Worm (Caenorhabditis elegans): ENCODE results near the gene ZK402.5.
"Not testable (repeated sequence)": the region's sequence is repeated elsewhere in the genome, so short reads cannot be mapped to it uniquely, and the experiment has no call there.

The ZK402.5 gene

ce11 chrX:1441602-1442183, 40.5 kb upstream of the ZK402.5 start:
- no peak for TF ChIP-seq egl-27 (tag; optimal IDR thresholded peaks at IDR 0.05)
- TF ChIP-seq aha-1 (tag) = peak; percentile 15
- TF ChIP-seq set-16 (GFP tag; IDR thresholded peaks at IDR 0.05) = peak; percentile 93

- TF ChIP-seq nhr-77 (tag; optimal IDR thresholded peaks at IDR 0.05) = no peak
- TF ChIP-seq nhr-11 (tag; optimal IDR thresholded peaks at IDR 0.05) = no peak
- peak; percentile 24 for TF ChIP-seq aha-1 (tag)
Observed at ce11 chrX:1440161-1440560, 39.0 kb upstream of the ZK402.5 start, which contains the start of gene sedl-1. sedl-1 (minus strand) TSS chrX:1440261.

- TF ChIP-seq unc-130 (GFP tag; optimal IDR thresholded peaks at IDR 0.05) = no peak
- TF ChIP-seq F26F4.8 (GFP tag; conservative IDR thresholded peaks at IDR 0.05) = no peak
- 0 out of 2 replicates have a peak, but pooled peaks have one; percentile 22 for TF ChIP-seq Y105C5A.15 (GFP tag; IDR thresholded peaks at IDR 0.05)
- TF ChIP-seq F37D6.2 (tag; optimal IDR thresholded peaks at IDR 0.05) = peak; percentile 69
- 0 out of 2 replicates have a peak, but pooled peaks have one; percentile 33 for TF ChIP-seq vab-7 (GFP tag; IDR thresholded peaks at IDR 0.05)
- no peak for TF ChIP-seq unc-39 (tag; optimal IDR thresholded peaks at IDR 0.05)
- no peak for TF ChIP-seq saeg-2 (GFP tag; IDR thresholded peaks at IDR 0.05)
- TF ChIP-seq lin-13 (GFP tag; optimal IDR thresholded peaks at IDR 0.05) = no peak
- TF ChIP-seq mdl-1 (tag; optimal IDR thresholded peaks at IDR 0.05) = peak in 1 of 2 experiments; percentile 53
- peak; percentile 32 for TF ChIP-seq mes-2 (tag; optimal IDR thresholded peaks at IDR 0.05; ENCODE audit: poor library complexity, severe bottlenecking)
- TF ChIP-seq rbr-2 (tag; optimal IDR thresholded peaks at IDR 0.05) = peak; percentile 30
- TF ChIP-seq hlh-30 (tag; optimal IDR thresholded peaks at IDR 0.05; ENCODE audit: insufficient read depth) = peak; percentile 52
- TF ChIP-seq hmg-1.1 (GFP tag; IDR thresholded peaks at IDR 0.05) = 0 out of 2 replicates have a peak, but pooled peaks have one; percentile 25
- TF ChIP-seq Y5F2A.4 (GFP tag; optimal IDR thresholded peaks at IDR 0.05) = no peak
- peak; percentile 28 for TF ChIP-seq mep-1 (tag; optimal IDR thresholded peaks at IDR 0.05)
Observed at ce11 chrX:1438925-1439324, 37.8 kb upstream of the ZK402.5 start.

ce11 chrX:1437097-1437496, 35.9 kb upstream of the ZK402.5 start:
- TF ChIP-seq fkh-10 (GFP tag; optimal IDR thresholded peaks at IDR 0.05) (peak; percentile 40), gei-8 (GFP tag; optimal IDR thresholded peaks at IDR 0.05) (no peak), unc-62 (GFP tag; optimal IDR thresholded peaks at IDR 0.05 in 1 of 2) (peak in 1 of 2 experiments; percentile 56), unc-62 (tag; optimal IDR thresholded peaks at IDR 0.05) (no peak), hmg-1.1 (GFP tag; IDR thresholded peaks at IDR 0.05) (peak; percentile 32; the same call in 1 of the 2 replicates), lsy-2 (tag; optimal IDR thresholded peaks at IDR 0.05) (peak in 1 of 2 experiments; percentile 14), nhr-76 (tag; optimal IDR thresholded peaks at IDR 0.05) (no peak), sdz-12 (GFP tag; optimal IDR thresholded peaks at IDR 0.05) (no peak), zfp-3 (GFP tag; conservative IDR thresholded peaks at IDR 0.05) (no peak), madf-9 (GFP tag; conservative IDR thresholded peaks at IDR 0.05) (no peak), egl-43 (GFP tag; IDR thresholded peaks at IDR 0.05) (0 out of 2 replicates have a peak, but pooled peaks have one; percentile 54), mep-1 (tag; optimal IDR thresholded peaks at IDR 0.05) (peak; percentile 3), F37D6.2 (tag; optimal IDR thresholded peaks at IDR 0.05) (peak; percentile 32), mes-2 (tag; optimal IDR thresholded peaks at IDR 0.05; ENCODE audit: poor library complexity, severe bottlenecking) (peak; percentile 46), nhr-77 (tag; optimal IDR thresholded peaks at IDR 0.05) (no peak)

- TF ChIP-seq Y105C5A.15 (GFP tag; IDR thresholded peaks at IDR 0.05); fkh-10 (GFP tag; optimal IDR thresholded peaks at IDR 0.05); ceh-28 (tag; optimal IDR thresholded peaks at IDR 0.05): not testable (repeated sequence)
Observed at ce11 chrX:1430707-1431106, 29.5 kb upstream of the ZK402.5 start, which contains the start of gene F19G12.1. F19G12.1 (plus strand) TSS chrX:1431007.
